Worm (Caenorhabditis elegans): ENCODE measurements around the gene nhr-219.

DNA sequence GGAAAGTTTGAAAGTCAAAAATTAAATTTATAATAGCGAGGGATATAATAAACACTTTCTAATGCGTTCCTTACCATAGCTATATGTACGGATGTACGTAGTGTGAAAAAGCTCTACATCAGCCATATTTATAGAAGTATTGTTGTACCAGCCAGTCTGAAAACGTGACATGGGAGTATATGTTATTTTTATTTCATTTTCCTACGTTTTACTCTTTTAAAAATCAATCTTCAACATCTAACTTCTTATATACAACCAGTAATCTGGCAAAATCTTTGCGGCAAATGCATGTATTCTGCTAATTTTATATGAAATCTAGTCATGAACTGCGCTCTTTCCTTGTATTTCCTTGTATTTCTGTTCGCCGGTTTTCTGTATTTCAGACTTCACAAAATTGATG is 33.7 kb downstream of the nhr-219 start, which contains the start of gene H14N18.2:
- no peak for TF ChIP-seq R02D3.7 (tag; optimal IDR thresholded peaks at IDR 0.05)
- no peak for TF ChIP-seq snpc-4 (tag; optimal IDR thresholded peaks at IDR 0.05)
- no peak for TF ChIP-seq lin-15B (tag; optimal IDR thresholded peaks at IDR 0.05)
- TF ChIP-seq ama-1 (optimal IDR thresholded peaks at IDR 0.05), result no peak
- no peak for TF ChIP-seq ztf-11 (tag; optimal IDR thresholded peaks at IDR 0.05)
- TF ChIP-seq nhr-28 (tag; optimal IDR thresholded peaks at IDR 0.05), result no peak
- no peak for TF ChIP-seq zag-1 (tag; optimal IDR thresholded peaks at IDR 0.05)
- TF ChIP-seq fkh-2 (tag; optimal IDR thresholded peaks at IDR 0.05), result no peak
- no peak for TF ChIP-seq nhr-11 (tag; optimal IDR thresholded peaks at IDR 0.05)
- no peak for TF ChIP-seq nhr-25 (tag; optimal IDR thresholded peaks at IDR 0.05)
- TF ChIP-seq aly-2 (tag; optimal IDR thresholded peaks at IDR 0.05), result no peak
- TF ChIP-seq fos-1 (tag; optimal IDR thresholded peaks at IDR 0.05), result no peak
- TF ChIP-seq elt-3 (tag; optimal IDR thresholded peaks at IDR 0.05), result no peak
- no peak for TF ChIP-seq nhr-77 (tag; optimal IDR thresholded peaks at IDR 0.05)

Data from whole organism, L3 larva.